Worm (Caenorhabditis elegans): ENCODE measurements around the gene R06F6.12.

The R06F6.12 gene

DNA sequence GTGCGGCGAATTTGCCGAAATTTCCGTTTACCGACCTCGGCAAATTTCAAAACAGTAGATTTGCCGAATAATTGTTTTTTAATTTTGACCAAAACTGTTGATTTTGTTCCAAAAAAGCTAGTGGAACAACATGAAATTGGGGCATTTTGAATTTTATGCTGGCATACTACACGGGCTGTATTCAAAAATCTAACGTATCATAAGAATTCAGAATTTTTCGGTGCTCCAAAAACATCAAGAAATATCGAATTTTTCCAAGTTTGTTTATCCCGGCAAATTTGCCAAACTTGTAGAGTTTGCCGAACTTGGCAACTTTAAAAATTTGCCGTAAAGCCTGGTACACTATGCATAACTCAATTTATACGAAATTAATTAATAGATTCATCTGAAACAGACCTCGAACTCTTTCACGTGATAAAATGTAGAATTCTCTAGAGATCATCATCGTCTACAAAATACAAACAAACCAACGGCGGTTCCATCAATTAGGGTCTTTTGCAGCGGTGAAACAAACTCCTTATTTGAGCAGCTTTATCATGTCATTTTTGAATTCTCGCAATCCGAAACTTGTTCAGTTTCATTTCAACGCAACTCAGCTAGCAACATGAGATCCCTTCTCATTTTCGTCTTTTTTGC lies 15.1 kb downstream of the R06F6.12 start, which contains the start of gene R06F6.14:
TSS of gene R06F6.14 (plus strand) at position 586 of the 636 bp plus-strand sequence.
- TF ChIP-seq drap-1 (GFP tag; optimal IDR thresholded peaks at IDR 0.05) = no peak
- TF ChIP-seq elt-1 (tag; optimal IDR thresholded peaks at IDR 0.05; ENCODE audit: borderline replicate concordance, insufficient read depth) = no peak
- TF ChIP-seq mab-5 (tag; optimal IDR thresholded peaks at IDR 0.05) = no peak
- TF ChIP-seq tbx-8 (GFP tag; optimal IDR thresholded peaks at IDR 0.05) = no peak
- no peak for TF ChIP-seq ceh-43 (GFP tag; optimal IDR thresholded peaks at IDR 0.05)
- TF ChIP-seq ceh-39 (tag; optimal IDR thresholded peaks at IDR 0.05) = no peak
- TF ChIP-seq blmp-1 (tag; optimal IDR thresholded peaks at IDR 0.05) = no peak
- TF ChIP-seq lsy-2 (tag; optimal IDR thresholded peaks at IDR 0.05) = no peak
- no peak for TF ChIP-seq ztf-11 (tag; optimal IDR thresholded peaks at IDR 0.05)
- no peak for TF ChIP-seq unc-39 (tag; optimal IDR thresholded peaks at IDR 0.05)
- TF ChIP-seq nhr-12 (tag; optimal IDR thresholded peaks at IDR 0.05) = no peak
- no peak for TF ChIP-seq zip-8 (tag; optimal IDR thresholded peaks at IDR 0.05)
- TF ChIP-seq ham-2 (GFP tag; optimal IDR thresholded peaks at IDR 0.05) = no peak
- no peak for TF ChIP-seq lin-13 (tag; optimal IDR thresholded peaks at IDR 0.05)
- no peak for TF ChIP-seq elt-3 (tag; optimal IDR thresholded peaks at IDR 0.05)
- TF ChIP-seq mep-1 (tag; optimal IDR thresholded peaks at IDR 0.05) = no peak
- TF ChIP-seq nhr-2 (tag; optimal IDR thresholded peaks at IDR 0.05) = no peak
- TF ChIP-seq bed-3 (GFP tag; optimal IDR thresholded peaks at IDR 0.05) = no peak
- no peak for TF ChIP-seq hlh-1 (tag; optimal IDR thresholded peaks at IDR 0.05)
- TF ChIP-seq cnd-1 (tag; optimal IDR thresholded peaks at IDR 0.05) = no peak

DNA sequence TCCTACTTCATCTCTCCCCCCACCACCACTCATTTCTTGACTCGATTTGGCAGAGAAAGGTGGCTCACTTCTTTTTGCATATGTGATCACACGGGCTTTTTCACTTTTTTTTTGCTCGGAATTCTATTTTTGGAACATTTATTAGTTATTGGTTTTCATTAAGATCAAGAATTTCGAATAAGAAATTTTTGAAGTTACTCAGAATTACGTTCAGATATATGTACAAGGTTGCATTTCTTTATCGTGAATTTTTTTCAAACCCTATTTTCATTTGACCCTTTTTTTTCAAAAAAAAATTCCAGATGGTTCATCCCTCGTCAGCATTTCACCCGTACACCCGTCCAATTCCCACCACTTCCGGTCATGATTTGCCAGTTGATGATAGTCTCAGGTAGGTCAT lies 18.4 kb downstream of the R06F6.12 start, which contains the start of gene ceh-62:
TSS of gene ceh-62 (plus strand) at position 301 of the 400 bp plus-strand sequence.
- no peak for TF ChIP-seq lsy-2 (tag; optimal IDR thresholded peaks at IDR 0.05)
- TF ChIP-seq tbx-8 (GFP tag; optimal IDR thresholded peaks at IDR 0.05) = no peak
- TF ChIP-seq cnd-1 (tag; optimal IDR thresholded peaks at IDR 0.05) = no peak

DNA sequence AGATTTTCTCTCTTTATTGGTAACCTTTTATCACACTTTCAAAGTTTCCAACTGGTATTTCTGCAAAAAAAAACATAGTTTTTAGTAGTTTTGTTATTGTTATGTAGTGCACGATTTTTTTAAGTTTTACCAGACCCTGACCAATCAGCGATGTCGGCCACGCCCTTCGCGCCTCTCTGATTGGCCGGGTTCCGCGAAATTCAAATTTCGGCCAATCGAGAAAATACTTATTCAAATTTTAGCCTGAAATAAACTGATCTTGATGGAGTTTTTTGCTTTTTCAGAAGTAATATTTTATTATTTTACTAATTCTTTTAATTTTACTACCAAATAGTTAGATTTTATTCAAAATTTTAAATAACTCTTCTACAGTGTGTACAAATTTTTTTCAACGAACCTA lies 19.0 kb downstream of the R06F6.12 start:
- TF ChIP-seq bed-3 (GFP tag; optimal IDR thresholded peaks at IDR 0.05) (no peak), ceh-43 (GFP tag; optimal IDR thresholded peaks at IDR 0.05) (no peak), nhr-12 (tag; optimal IDR thresholded peaks at IDR 0.05) (no peak), lsy-2 (tag; optimal IDR thresholded peaks at IDR 0.05) (no peak), sem-2 (GFP tag; optimal IDR thresholded peaks at IDR 0.05) (no peak), ztf-11 (tag; optimal IDR thresholded peaks at IDR 0.05) (no peak), hlh-1 (tag; optimal IDR thresholded peaks at IDR 0.05) (no peak), ham-2 (GFP tag; optimal IDR thresholded peaks at IDR 0.05) (no peak), mab-5 (tag; optimal IDR thresholded peaks at IDR 0.05) (no peak), flh-1 (GFP tag; optimal IDR thresholded peaks at IDR 0.05) (no peak), nhr-2 (tag; optimal IDR thresholded peaks at IDR 0.05) (no peak), lin-32 (GFP tag; optimal IDR thresholded peaks at IDR 0.05) (no peak), unc-62 (GFP tag; optimal IDR thresholded peaks at IDR 0.05) (no peak)

DNA sequence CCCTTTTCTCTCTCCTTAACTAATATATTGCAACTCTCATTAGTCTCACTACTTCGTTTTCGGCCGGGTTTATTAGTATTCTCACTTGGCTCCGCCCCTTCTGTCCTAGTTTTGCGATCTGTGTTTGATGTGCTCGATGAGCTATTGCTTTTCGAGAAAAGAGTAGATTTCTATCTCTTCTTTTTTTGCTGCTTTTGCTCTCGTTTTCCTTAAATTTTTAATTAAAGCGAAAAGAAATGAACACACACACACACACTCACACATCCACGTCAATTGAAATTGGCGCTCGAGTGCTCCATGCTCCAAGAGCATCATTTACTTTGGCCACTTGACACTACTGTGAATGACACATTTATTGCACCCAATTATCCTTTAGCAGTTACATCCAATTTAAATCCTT lies 19.4 kb downstream of the R06F6.12 start:
- TF ChIP-seq zip-8 (tag; optimal IDR thresholded peaks at IDR 0.05) = no peak
- TF ChIP-seq ces-1 (GFP tag; optimal IDR thresholded peaks at IDR 0.05) = peak; percentile 17

DNA sequence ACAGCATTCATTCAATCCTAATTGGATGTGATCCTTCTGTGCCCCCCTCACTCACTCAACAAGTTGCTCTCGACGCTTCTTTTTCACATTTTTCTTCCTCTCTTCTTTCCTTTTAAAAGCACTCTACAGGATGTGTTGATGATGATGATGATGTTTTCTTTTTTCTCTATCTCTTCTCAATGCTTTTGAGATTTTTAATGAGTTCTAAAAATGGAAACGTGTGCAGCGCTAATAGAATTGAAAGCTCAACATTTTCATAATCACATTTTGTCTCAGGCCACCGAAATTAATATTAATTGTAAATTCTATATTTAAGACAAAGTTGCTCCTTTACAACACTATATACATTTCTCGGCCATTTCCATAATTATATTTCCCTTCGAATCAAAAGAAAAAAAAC lies 23.7 kb downstream of the R06F6.12 start:
- TF ChIP-seq ces-1 (GFP tag; optimal IDR thresholded peaks at IDR 0.05) (peak; percentile 77), sptf-1 (tag; optimal IDR thresholded peaks at IDR 0.05) (no peak), sem-2 (GFP tag; optimal IDR thresholded peaks at IDR 0.05) (no peak), lsy-2 (tag; optimal IDR thresholded peaks at IDR 0.05) (no peak), bed-3 (GFP tag; optimal IDR thresholded peaks at IDR 0.05) (no peak)

DNA sequence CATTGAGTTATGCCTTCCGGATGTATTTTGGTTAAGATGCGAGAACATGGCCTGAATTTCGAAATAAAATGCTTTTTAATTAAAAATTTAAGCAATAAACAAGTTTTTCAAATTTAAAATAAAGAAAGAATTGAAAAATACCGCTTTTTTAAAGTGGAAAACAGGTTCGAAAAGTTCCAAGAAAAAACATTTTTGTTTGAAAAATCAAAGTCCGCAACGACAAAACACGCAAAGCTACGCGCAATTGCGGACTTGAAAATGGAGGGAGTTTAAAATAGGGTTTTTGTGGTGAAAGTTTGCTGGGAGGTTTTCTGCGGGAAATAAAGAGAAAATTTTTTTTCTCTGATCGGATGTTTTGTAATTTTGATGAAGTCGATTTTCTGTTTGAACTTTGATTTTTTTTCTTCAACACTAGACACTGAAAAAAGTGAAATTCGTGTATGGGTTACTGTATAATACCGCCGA lies 25.4 kb downstream of the R06F6.12 start, which contains the start of gene npp-19:
TSS of gene npp-19 (minus strand) at position 51 of the 465 bp plus-strand sequence.
- TF ChIP-seq unc-120 (tag; optimal IDR thresholded peaks at IDR 0.05; ENCODE audit: poor library complexity, severe bottlenecking) (no peak), ces-1 (GFP tag; optimal IDR thresholded peaks at IDR 0.05) (peak; percentile 46), lin-13 (tag; optimal IDR thresholded peaks at IDR 0.05) (peak; percentile 47), nhr-12 (tag; optimal IDR thresholded peaks at IDR 0.05) (no peak), nhr-237 (tag; optimal IDR thresholded peaks at IDR 0.05) (peak; percentile 72), pha-4 (tag; optimal IDR thresholded peaks at IDR 0.05) (peak; percentile 19), hlh-1 (tag; optimal IDR thresholded peaks at IDR 0.05) (peak; percentile 14), ceh-83 (GFP tag; optimal IDR thresholded peaks at IDR 0.05) (no peak), ceh-43 (GFP tag; optimal IDR thresholded peaks at IDR 0.05) (no peak), nhr-76 (tag; optimal IDR thresholded peaks at IDR 0.05) (no peak), blmp-1 (tag; optimal IDR thresholded peaks at IDR 0.05) (peak; percentile 28), mep-1 (tag; optimal IDR thresholded peaks at IDR 0.05) (peak; percentile 85), lsy-2 (tag; optimal IDR thresholded peaks at IDR 0.05) (peak; percentile 84), sptf-1 (tag; optimal IDR thresholded peaks at IDR 0.05) (peak; percentile 59), ceh-39 (tag; optimal IDR thresholded peaks at IDR 0.05) (no peak), snpc-4 (tag; optimal IDR thresholded peaks at IDR 0.05) (no peak)
